Worm (Caenorhabditis elegans): Measurements from ENCODE around the gene Y46G5A.36.

DNA sequence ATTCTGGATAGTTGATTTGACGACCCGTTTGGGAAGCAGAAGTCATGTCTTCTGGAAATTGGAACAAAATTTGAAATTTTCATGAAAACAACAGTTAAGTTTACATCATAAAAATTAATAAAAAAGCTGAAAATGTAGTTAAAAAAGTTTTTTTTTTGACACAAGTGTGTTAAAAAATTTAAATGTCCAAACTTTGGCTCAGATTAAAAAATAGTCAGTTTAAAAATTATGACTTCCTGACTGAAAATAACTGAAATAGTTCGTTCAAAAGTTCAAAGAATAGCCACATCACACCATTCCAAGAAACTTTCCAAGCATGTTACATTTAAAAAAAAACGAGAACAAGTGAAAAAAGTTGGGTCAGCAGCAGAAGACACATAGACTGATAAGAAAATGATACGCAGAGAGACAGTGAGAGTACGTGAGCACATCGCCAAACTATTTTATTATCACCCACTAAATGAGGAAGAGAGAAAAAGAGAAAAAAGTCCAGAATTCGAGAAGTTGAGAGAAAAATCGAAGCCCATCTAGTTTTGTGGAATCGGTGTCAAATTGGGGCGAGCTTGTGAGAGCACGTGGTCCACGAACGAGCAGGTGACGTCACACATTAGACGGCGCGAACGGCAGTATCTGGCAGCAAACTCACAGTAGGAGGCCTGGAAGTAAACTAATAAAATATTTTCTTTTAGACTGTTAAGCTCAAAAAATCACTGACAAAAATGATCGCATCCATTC is 6.9 kb upstream of the Y46G5A.36 start, which contains the start of gene acl-7:
- TF ChIP-seq zim-3 (tag; optimal IDR thresholded peaks at IDR 0.05) (no peak), T26A5.8 (tag; optimal IDR thresholded peaks at IDR 0.05) (no peak), ztf-28 (GFP tag; IDR thresholded peaks at IDR 0.05) (no peak), dpl-1 (GFP tag; optimal IDR thresholded peaks at IDR 0.05) (no peak), madf-10 (tag; optimal IDR thresholded peaks at IDR 0.05) (no peak)

Data from whole organism, young adult.